Fruit fly (Drosophila melanogaster): ENCODE data around the gene Mtr4.

Gene Mtr4

DNA sequence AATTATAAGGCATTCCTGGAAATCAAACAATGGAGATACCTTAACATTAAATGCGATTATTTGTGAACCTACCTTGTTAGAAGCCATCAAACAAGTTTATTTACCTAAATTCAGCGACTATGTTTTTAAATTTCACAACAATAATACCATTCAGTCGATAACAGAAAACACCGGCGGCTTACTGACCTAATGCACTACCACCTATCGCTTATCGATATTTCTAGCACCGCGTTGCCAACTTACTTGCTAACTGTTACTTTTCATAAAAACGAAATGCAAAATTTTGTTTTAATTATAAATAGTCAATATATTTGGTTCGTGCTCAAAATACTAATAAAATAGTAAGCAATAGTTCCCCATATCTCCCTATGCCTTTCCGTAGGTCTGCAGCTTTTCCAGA lies 18.9 kb downstream of the Mtr4 start, which contains the start of gene Ku80:
Ku80 (minus strand) TSS at position 182 of the 400 bp plus-strand sequence.
- TF ChIP-seq Snoo (tag; optimal IDR thresholded peaks at IDR 0.05) (no peak), D1 (tag; optimal IDR thresholded peaks at IDR 0.05) (peak; percentile 29)

DNA sequence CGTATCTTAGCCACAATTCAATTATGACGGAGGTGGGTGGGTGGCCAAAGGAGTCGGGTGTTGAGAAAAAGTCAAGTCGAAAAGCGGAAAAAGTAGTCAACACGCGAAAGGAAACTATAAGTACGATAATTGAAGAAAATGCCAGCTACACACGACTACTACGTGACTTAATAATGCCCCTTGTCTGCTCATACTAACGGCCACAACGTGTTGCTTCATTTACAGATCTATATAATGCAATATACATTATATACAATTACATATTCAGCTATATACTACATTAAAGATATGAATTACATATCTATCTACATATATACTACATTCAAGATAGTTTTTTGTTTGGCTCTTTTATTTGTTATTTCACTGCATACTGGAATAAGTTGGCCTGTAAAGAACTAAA lies 20.9 kb downstream of the Mtr4 start, which contains the start of gene CG31826:
CG31826 (minus strand) TSS at position 101 of the 400 bp plus-strand sequence.
- no peak for TF ChIP-seq CG8301 (tag; optimal IDR thresholded peaks at IDR 0.05)
- no peak for TF ChIP-seq CG8159 (tag; optimal IDR thresholded peaks at IDR 0.05)
- TF ChIP-seq CG14655 (GFP tag; optimal IDR thresholded peaks at IDR 0.05), result no peak
- no peak for TF ChIP-seq Pif1A (GFP tag; optimal IDR thresholded peaks at IDR 0.05)
- TF ChIP-seq CG12605 (GFP tag; IDR thresholded peaks at IDR 0.05), result no peak
- no peak for TF ChIP-seq CG32121 (GFP tag; IDR thresholded peaks at IDR 0.05)
- no peak for TF ChIP-seq Snoo (tag; optimal IDR thresholded peaks at IDR 0.05)
- TF ChIP-seq fd96Ca (GFP tag; IDR thresholded peaks at IDR 0.05), result no peak
- TF ChIP-seq CG34367 (tag; optimal IDR thresholded peaks at IDR 0.05), result no peak

DNA sequence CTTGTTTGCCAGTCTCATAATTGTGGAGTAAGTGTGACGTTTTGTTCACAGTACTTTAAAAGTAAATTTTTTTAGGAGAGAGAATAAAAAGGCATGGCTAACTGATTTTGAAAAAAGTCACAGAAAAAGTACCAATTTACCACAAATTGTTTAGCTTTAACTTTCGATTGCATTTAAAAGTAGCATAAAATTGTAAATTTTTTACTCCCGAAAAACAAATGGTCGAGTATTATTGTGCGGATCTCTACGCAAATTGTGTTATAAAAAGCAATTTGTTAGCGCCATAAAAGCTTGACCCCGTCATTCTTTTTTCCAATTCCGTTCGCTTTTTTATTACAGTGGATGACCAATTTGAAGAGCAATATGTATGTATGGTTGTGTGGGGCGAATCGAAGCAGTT lies 24.7 kb downstream of the Mtr4 start, which contains the start of gene CG43760:
CG43760 (minus strand) TSS at position 101 of the 400 bp plus-strand sequence.
- TF ChIP-seq CG10348 (GFP tag; IDR thresholded peaks at IDR 0.05), result no peak

- TF ChIP-seq CG32121 (GFP tag; IDR thresholded peaks at IDR 0.05) (no peak), gl (tag; optimal IDR thresholded peaks at IDR 0.05) (no peak), EcR (GFP tag; optimal IDR thresholded peaks at IDR 0.05) (no peak), Ets98B (GFP tag; IDR thresholded peaks at IDR 0.05) (no peak), CG14655 (GFP tag; optimal IDR thresholded peaks at IDR 0.05) (no peak), CG13204 (GFP tag; optimal IDR thresholded peaks at IDR 0.05) (no peak), CG9948 (tag; optimal IDR thresholded peaks at IDR 0.05) (no peak), CG8301 (tag; optimal IDR thresholded peaks at IDR 0.05) (no peak), D1 (tag; optimal IDR thresholded peaks at IDR 0.05) (no peak), CG10348 (GFP tag; IDR thresholded peaks at IDR 0.05) (no peak), CG15710 (tag; optimal IDR thresholded peaks at IDR 0.05) (no peak), CG17806 (tag; optimal IDR thresholded peaks at IDR 0.05) (no peak), rn (GFP tag; IDR thresholded peaks at IDR 0.05) (no peak), Snoo (tag; optimal IDR thresholded peaks at IDR 0.05) (no peak), Pif1A (GFP tag; optimal IDR thresholded peaks at IDR 0.05) (no peak)
Measured at dm6 chr2L:15782996-15783395, 30.9 kb downstream of the Mtr4 start.

DNA sequence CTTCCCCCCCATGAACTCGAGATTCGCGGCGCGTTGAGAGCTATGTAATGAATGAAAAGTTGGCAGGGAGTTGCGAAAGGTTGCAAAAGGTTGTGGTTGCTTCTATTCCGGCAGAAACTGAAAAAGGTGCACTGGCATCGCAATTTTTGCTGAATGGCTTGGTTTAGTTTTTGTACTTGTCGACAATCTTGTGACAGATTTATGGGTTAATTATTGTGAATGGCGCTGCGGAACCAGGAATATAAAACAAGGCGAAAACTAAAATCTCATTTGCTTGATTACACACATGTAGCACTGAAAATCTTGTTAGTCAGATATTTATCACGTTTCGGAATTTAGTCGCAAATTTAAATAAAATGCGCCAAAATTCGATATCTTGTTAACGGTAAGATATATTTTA lies 31.7 kb downstream of the Mtr4 start, which contains the start of gene t-Grip91:
t-Grip91 (plus strand) TSS at position 301 of the 400 bp plus-strand sequence.
- TF ChIP-seq CG14655 (GFP tag; optimal IDR thresholded peaks at IDR 0.05) (no peak), gl (tag; optimal IDR thresholded peaks at IDR 0.05) (no peak), CG4496 (GFP tag; IDR thresholded peaks at IDR 0.05) (no peak), Ets98B (GFP tag; IDR thresholded peaks at IDR 0.05) (no peak), fd96Ca (GFP tag; IDR thresholded peaks at IDR 0.05) (no peak), CG12605 (GFP tag; IDR thresholded peaks at IDR 0.05) (no peak), CG13204 (GFP tag; optimal IDR thresholded peaks at IDR 0.05) (no peak), CG17806 (tag; optimal IDR thresholded peaks at IDR 0.05) (no peak), CG9948 (tag; optimal IDR thresholded peaks at IDR 0.05) (no peak), EcR (GFP tag; optimal IDR thresholded peaks at IDR 0.05) (no peak), rn (GFP tag; IDR thresholded peaks at IDR 0.05) (no peak), CG32121 (GFP tag; IDR thresholded peaks at IDR 0.05) (no peak), CG15710 (tag; optimal IDR thresholded peaks at IDR 0.05) (no peak), CG8159 (tag; optimal IDR thresholded peaks at IDR 0.05) (no peak), D1 (tag; optimal IDR thresholded peaks at IDR 0.05) (no peak), CG34367 (tag; optimal IDR thresholded peaks at IDR 0.05) (no peak)

DNA sequence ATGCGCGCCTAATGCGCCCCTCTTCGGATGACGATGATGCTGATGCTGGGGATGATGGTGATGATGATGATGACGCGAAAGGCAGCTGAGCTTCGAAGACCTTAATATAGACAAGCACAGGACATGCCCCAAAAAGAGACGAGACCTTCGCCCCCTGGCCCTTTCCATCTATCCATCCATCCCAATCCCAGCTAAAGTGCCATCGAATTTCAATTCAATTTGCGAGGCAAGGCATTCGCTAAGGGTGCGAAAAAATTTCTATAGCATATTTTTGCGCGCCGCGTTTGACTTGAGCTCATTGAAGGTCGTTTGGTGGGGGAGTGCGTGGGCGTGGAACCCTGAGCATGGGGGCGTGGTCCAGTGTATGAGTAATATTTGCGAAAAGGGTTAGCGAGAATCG lies 44.2 kb downstream of the Mtr4 start:
- TF ChIP-seq CG10348 (GFP tag; IDR thresholded peaks at IDR 0.05) (no peak), Snoo (tag; optimal IDR thresholded peaks at IDR 0.05) (no peak), CG32121 (GFP tag; IDR thresholded peaks at IDR 0.05) (no peak), gl (tag; optimal IDR thresholded peaks at IDR 0.05) (no peak), CG15710 (tag; optimal IDR thresholded peaks at IDR 0.05) (no peak), CG4496 (GFP tag; IDR thresholded peaks at IDR 0.05) (no peak), Ets98B (GFP tag; IDR thresholded peaks at IDR 0.05) (no peak), CG17806 (tag; optimal IDR thresholded peaks at IDR 0.05) (no peak), D1 (tag; optimal IDR thresholded peaks at IDR 0.05) (no peak), CG14655 (GFP tag; optimal IDR thresholded peaks at IDR 0.05) (no peak), EcR (GFP tag; optimal IDR thresholded peaks at IDR 0.05) (no peak), Pif1A (GFP tag; optimal IDR thresholded peaks at IDR 0.05) (no peak), CG8301 (tag; optimal IDR thresholded peaks at IDR 0.05) (no peak), Pif1B (GFP tag; optimal IDR thresholded peaks at IDR 0.05) (no peak), CG8159 (tag; optimal IDR thresholded peaks at IDR 0.05) (no peak), CG34367 (tag; optimal IDR thresholded peaks at IDR 0.05) (no peak), fd96Ca (GFP tag; IDR thresholded peaks at IDR 0.05) (no peak), rn (GFP tag; IDR thresholded peaks at IDR 0.05) (no peak), CG13204 (GFP tag; optimal IDR thresholded peaks at IDR 0.05) (no peak)
